Fruit fly (Drosophila melanogaster): ENCODE data around the gene CG10026.

CG10026 gene

dm6 chr2L:19459404-19459803 is 5.3 kb downstream of the CG10026 start (continued):
- no peak for TF ChIP-seq CG4707 (GFP tag; optimal IDR thresholded peaks at IDR 0.05)

DNA sequence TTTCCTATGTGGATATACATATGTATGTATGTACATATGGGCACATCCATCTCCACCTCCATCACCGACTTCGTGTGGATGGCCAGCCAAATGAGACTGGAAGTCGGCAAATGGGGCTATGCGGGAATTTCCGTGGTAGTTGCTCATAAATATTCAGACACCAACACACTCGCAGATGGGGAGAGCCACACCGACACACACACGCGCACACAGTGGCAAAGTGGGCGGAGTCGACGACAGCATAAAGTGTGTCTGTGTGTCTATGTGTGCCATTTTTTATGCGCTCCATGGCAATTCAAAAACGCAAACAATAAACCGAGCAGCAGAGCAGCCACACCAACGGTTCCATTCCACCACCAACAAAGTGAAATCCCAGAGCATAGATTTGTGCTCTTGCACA is 8.8 kb downstream of the CG10026 start:
- TF ChIP-seq nerfin-1 (tag; optimal IDR thresholded peaks at IDR 0.05) (peak; percentile 28), CG9932 (GFP tag; IDR thresholded peaks at IDR 0.05) (0 out of 2 replicates have a peak, but pooled peaks have one; percentile 31), CG6791 (GFP tag; IDR thresholded peaks at IDR 0.05; ENCODE audit: partially characterized antibody) (0 out of 3 replicates have a peak, but pooled peaks have one; percentile 15), toy (GFP tag; IDR thresholded peaks at IDR 0.05) (no peak), MTF-1 (GFP tag; optimal IDR thresholded peaks at IDR 0.05; ENCODE audit: borderline replicate concordance) (no peak), Adf1 (GFP tag; IDR thresholded peaks at IDR 0.05) (peak; percentile 7; the same call in 1 of the 2 replicates), Deaf1 (tag; optimal IDR thresholded peaks at IDR 0.05) (peak; percentile 76), Vsx1 (GFP tag; optimal IDR thresholded peaks at IDR 0.05) (no peak), Rfx (GFP tag; IDR thresholded peaks at IDR 0.05) (0 out of 2 replicates have a peak, but pooled peaks have one; percentile 20), Drgx (GFP tag; IDR thresholded peaks at IDR 0.05) (0 out of 2 replicates have a peak, but pooled peaks have one; percentile 5), CG16779 (GFP tag; IDR thresholded peaks at IDR 0.05) (no peak), HLH4C (GFP tag; IDR thresholded peaks at IDR 0.05; ENCODE audit: partially characterized antibody) (no peak), chinmo (GFP tag; IDR thresholded peaks at IDR 0.05; ENCODE audit: partially characterized antibody) (0 out of 4 replicates have a peak, but pooled peaks have one; percentile 34), CG15514 (GFP tag; optimal IDR thresholded peaks at IDR 0.05) (no peak), CG11398 (GFP tag; optimal IDR thresholded peaks at IDR 0.05) (no peak), nerfin-2 (GFP tag; IDR thresholded peaks at IDR 0.05; ENCODE audit: partially characterized antibody) (no peak), CG4820 (GFP tag; optimal IDR thresholded peaks at IDR 0.05) (no peak), btn (GFP tag; optimal IDR thresholded peaks at IDR 0.05) (no peak), CG15073 (GFP tag; optimal IDR thresholded peaks at IDR 0.05) (no peak), hb (GFP tag; IDR thresholded peaks at IDR 0.05; ENCODE audit: partially characterized antibody) (no peak), grau (tag; optimal IDR thresholded peaks at IDR 0.05) (no peak), CG4360 (GFP tag; IDR thresholded peaks at IDR 0.05) (peak; percentile 13; the same call in 1 of the 2 replicates), CG2202 (tag; optimal IDR thresholded peaks at IDR 0.05) (no peak), CG4282 (GFP tag; optimal IDR thresholded peaks at IDR 0.05) (no peak), cg (GFP tag; optimal IDR thresholded peaks at IDR 0.05) (peak; percentile 78), CG8478 (optimal IDR thresholded peaks at IDR 0.05) (peak; percentile 45), Nf-YB (GFP tag; optimal IDR thresholded peaks at IDR 0.05) (peak; percentile 84), CG3065 (GFP tag; optimal IDR thresholded peaks at IDR 0.05) (no peak), hbn (GFP tag; IDR thresholded peaks at IDR 0.05; ENCODE audit: partially characterized antibody) (no peak), Dbx (GFP tag; IDR thresholded peaks at IDR 0.05) (no peak), GATAe (GFP tag; conservative IDR thresholded peaks at IDR 0.05) (no peak), insv (GFP tag; optimal IDR thresholded peaks at IDR 0.05) (no peak), Trl (optimal IDR thresholded peaks at IDR 0.05) (peak in 1 of 2 experiments; percentile 7), Trl (GFP tag; optimal IDR thresholded peaks at IDR 0.05) (no peak), bcd (GFP tag; optimal IDR thresholded peaks at IDR 0.05) (no peak), CG4854 (GFP tag; optimal IDR thresholded peaks at IDR 0.05) (no peak), Opbp (GFP tag; IDR thresholded peaks at IDR 0.05; ENCODE audit: partially characterized antibody) (no peak), abd-A (tag; optimal IDR thresholded peaks at IDR 0.05) (peak; percentile 73), al (GFP tag; IDR thresholded peaks at IDR 0.05) (no peak), Nf-YC (tag; optimal IDR thresholded peaks at IDR 0.05) (peak; percentile 93), CG9609 (GFP tag; optimal IDR thresholded peaks at IDR 0.05) (no peak), CG2889 (GFP tag; IDR thresholded peaks at IDR 0.05) (no peak), Mrtf (GFP tag; IDR thresholded peaks at IDR 0.05) (no peak), Pdp1 (GFP tag; optimal IDR thresholded peaks at IDR 0.05) (no peak), Ets97D (GFP tag; optimal IDR thresholded peaks at IDR 0.05) (no peak), CG1647 (GFP tag; optimal IDR thresholded peaks at IDR 0.05) (no peak), MBD-R2 (GFP tag; IDR thresholded peaks at IDR 0.05) (no peak), CG16863 (GFP tag; optimal IDR thresholded peaks at IDR 0.05) (no peak)
